Worm (Caenorhabditis elegans): ENCODE measurements around the gene F54B3.4.

DNA sequence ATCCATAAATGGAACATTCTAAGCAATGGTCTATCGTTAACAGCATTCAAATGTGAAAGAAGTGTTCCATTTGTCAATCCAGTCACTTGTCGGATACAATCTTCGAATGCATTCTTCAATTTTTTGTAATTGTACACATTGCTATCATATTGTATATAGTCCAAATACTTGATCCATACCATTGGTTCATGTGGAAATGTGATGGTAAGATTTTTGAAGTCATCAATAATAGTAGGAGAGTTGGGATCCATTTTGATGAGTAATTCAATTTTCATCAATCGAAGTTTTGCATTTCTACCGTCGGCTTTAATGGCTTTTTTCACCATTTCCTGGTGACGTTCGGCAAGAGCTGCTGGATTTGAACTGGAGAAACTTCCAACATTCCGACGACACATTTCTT is 25.4 kb downstream of the F54B3.4 start:
- TF ChIP-seq snpc-4 (tag; optimal IDR thresholded peaks at IDR 0.05) (no peak), pqm-1 (tag; optimal IDR thresholded peaks at IDR 0.05) (no peak), lin-39 (tag; optimal IDR thresholded peaks at IDR 0.05) (no peak), ama-1 (optimal IDR thresholded peaks at IDR 0.05) (no peak), fkh-10 (GFP tag; optimal IDR thresholded peaks at IDR 0.05) (no peak), zag-1 (tag; optimal IDR thresholded peaks at IDR 0.05) (no peak), skn-1 (tag; optimal IDR thresholded peaks at IDR 0.05) (no peak)
